Fruit fly (Drosophila melanogaster) whole organism: ENCODE data around the gene CG45307.

Experiments
- pan ChIP-seq: fragments of >200 bp; optimal IDR thresholded peaks from 2 replicates; lab custom pipeline; 2017
- psq ChIP-seq: fragments of >200 bp; optimal IDR thresholded peaks from 2 replicates; lab custom pipeline; 2017

DNA sequence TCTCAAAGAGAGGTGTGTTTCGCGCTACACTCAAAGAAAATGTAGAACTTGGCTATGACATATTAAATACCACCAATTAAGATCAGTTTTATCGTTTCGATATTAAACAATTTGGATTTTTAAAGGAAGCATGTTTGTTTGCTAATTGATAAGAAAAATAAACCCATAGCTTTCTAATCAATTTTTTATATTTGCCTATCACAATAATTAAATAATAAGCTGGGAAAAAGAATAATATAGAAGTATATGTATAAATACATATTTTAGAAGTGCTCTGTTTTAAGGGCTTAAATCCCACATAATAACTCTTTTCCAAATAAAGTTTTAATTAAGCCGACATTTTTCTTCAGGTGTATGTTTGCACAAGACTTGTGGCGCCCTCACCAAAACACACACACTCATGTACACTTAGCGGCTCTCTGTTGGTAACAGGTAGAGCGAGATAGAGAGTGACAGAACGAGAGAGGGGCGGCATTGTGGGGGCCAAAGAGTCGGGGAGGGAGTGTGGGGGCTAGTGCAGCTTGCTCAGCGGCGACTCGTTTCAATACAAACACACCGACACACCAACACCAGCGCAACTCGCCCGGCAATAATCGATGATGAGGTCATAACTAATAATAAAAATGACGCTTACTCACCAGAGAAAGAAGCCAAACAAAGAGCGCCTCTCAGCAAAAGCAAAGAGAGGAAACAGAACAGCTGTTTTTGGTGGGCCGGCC lies 34.1 kb downstream of the CG45307 start:
- TF ChIP-seq pan (lab: Kevin White, UChicago) (no peak), psq (no peak)
